Worm (Caenorhabditis elegans) whole organism, L4 larva: Measurements from ENCODE around the gene gop-3.

Experiments
- D1046.2 ChIP-seq: fragments of 200-800 bp; sonication (Bioruptor generic); IDR thresholded peaks from 2 replicates; pipeline ENCODE4 v1.3.6; 2022; ENCODE audit warnings: missing genetic modification characterization, missing compliant biosample characterization
- F26F4.8 ChIP-seq: fragments of 200-800 bp; sonication (Bioruptor generic); conservative IDR thresholded peaks from 2 replicates; pipeline ENCODE4 v1.3.6; 2022; ENCODE audit warnings: missing genetic modification characterization, missing compliant biosample characterization
- F37D6.2 ChIP-seq: sonication (generic microtip); optimal IDR thresholded peaks from 2 replicates; lab custom pipeline; 2016; ENCODE audit warnings: mild to moderate bottlenecking, missing genetic modification characterization, missing compliant biosample characterization
- F49E8.2 ChIP-seq: sonication (generic microtip); optimal IDR thresholded peaks from 2 replicates; lab custom pipeline; 2016; ENCODE audit warnings: missing compliant biosample characterization, mild to moderate bottlenecking, missing genetic modification characterization, borderline replicate concordance
- T20F7.1 ChIP-seq: fragments of 200-800 bp; sonication (Bioruptor generic); optimal IDR thresholded peaks from 2 replicates; lab custom pipeline; 2018; ENCODE audit warnings: mild to moderate bottlenecking, missing genetic modification characterization, missing compliant biosample characterization
- Y105C5A.15 ChIP-seq: fragments of 200-800 bp; sonication (Bioruptor generic); IDR thresholded peaks from 2 replicates; pipeline ENCODE4 v1.3.6; 2022; ENCODE audit warnings: missing genetic modification characterization, missing compliant biosample characterization
- Y48G9A.11 ChIP-seq: fragments of 200-800 bp; sonication (Bioruptor generic); IDR thresholded peaks from 2 replicates; pipeline ENCODE4 v1.3.6; 2022; ENCODE audit warnings: missing genetic modification reagents, missing genetic modification characterization, missing compliant biosample characterization
- Y75B8A.6 ChIP-seq: fragments of 200-800 bp; sonication (Bioruptor generic); IDR thresholded peaks from 2 replicates; pipeline ENCODE4 v1.3.6; 2022; ENCODE audit warnings: missing genetic modification reagents, missing genetic modification characterization, missing compliant biosample characterization
- ZK337.2 ChIP-seq: fragments of 200-800 bp; sonication (Bioruptor generic); IDR thresholded peaks from 2 replicates; pipeline ENCODE4 v1.3.6; 2022; ENCODE audit warnings: missing genetic modification reagents, missing genetic modification characterization, missing compliant biosample characterization
- ama-1 ChIP-seq: fragments of 150-350 bp; optimal IDR thresholded peaks from 2 replicates; lab custom pipeline; 2014; ENCODE audit warnings: inconsistent platforms, mixed read lengths
- arid-1 ChIP-seq: fragments of 200-800 bp; sonication (Bioruptor generic); conservative IDR thresholded peaks from 2 replicates; pipeline ENCODE4 v1.3.6; 2022; ENCODE audit warnings: missing genetic modification reagents, missing genetic modification characterization, missing compliant biosample characterization
- attf-4 ChIP-seq: sonication (generic microtip); optimal IDR thresholded peaks from 3 replicates; lab custom pipeline; 2017; ENCODE audit warnings: missing biosample characterization, missing genetic modification characterization
- ceh-28 ChIP-seq: fragments of 150-350 bp; optimal IDR thresholded peaks from 2 replicates; lab custom pipeline; 2014; ENCODE audit warnings: missing biosample characterization, missing genetic modification reagents, missing genetic modification characterization
- ctbp-1 ChIP-seq: fragments of 200-800 bp; sonication (Bioruptor generic); IDR thresholded peaks from 2 replicates; pipeline ENCODE4 v1.3.6; 2022; ENCODE audit warnings: missing genetic modification reagents, missing genetic modification characterization, missing compliant biosample characterization
- daf-19 ChIP-seq: fragments of 200-800 bp; sonication (Bioruptor generic); conservative IDR thresholded peaks from 2 replicates; pipeline ENCODE4 v1.3.6; 2022; ENCODE audit warnings: missing genetic modification characterization, missing compliant biosample characterization
- dmd-6 ChIP-seq: fragments of 200-800 bp; sonication (Bioruptor generic); IDR thresholded peaks from 2 replicates; pipeline ENCODE4 v1.3.6; 2022; ENCODE audit warnings: missing genetic modification reagents, missing genetic modification characterization, missing compliant biosample characterization
- dmd-9 ChIP-seq: fragments of 200-800 bp; sonication (Bioruptor generic); IDR thresholded peaks from 2 replicates; pipeline ENCODE4 v1.3.6; 2022; ENCODE audit warnings: missing genetic modification reagents, missing genetic modification characterization, missing compliant biosample characterization
- dpl-1 ChIP-seq: fragments of 150-350 bp; optimal IDR thresholded peaks from 2 replicates; lab custom pipeline; 2014; ENCODE audit warnings: missing biosample characterization, missing genetic modification reagents, missing genetic modification characterization
- gei-8 ChIP-seq: fragments of 200-800 bp; sonication (Bioruptor generic); optimal IDR thresholded peaks from 2 replicates; lab custom pipeline; 2018; ENCODE audit warnings: mild to moderate bottlenecking, missing genetic modification characterization, missing compliant biosample characterization
- hif-1 ChIP-seq, 2 experiments: sonication (generic microtip); optimal IDR thresholded peaks; 2 replicates each; lab custom pipeline; 2016 to 2017; ENCODE audit warnings: missing compliant biosample characterization in 2 of 2, missing genetic modification characterization in 2 of 2, missing genetic modification reagents in 2 of 2, missing genotype in 2 of 2, mild to moderate bottlenecking in 1 of 2
- hlh-30 ChIP-seq: sonication (generic microtip); optimal IDR thresholded peaks from 2 replicates; lab custom pipeline; 2017; ENCODE audit warnings: antibody characterized with exemption, mild to moderate bottlenecking, missing genetic modification characterization, missing compliant biosample characterization; ENCODE audit not compliant: insufficient read depth
- hmg-1.1 ChIP-seq: fragments of 200-800 bp; sonication (Bioruptor generic); IDR thresholded peaks from 2 replicates; pipeline ENCODE4 v1.3.6; 2022; ENCODE audit warnings: missing genetic modification reagents, missing genetic modification characterization, missing compliant biosample characterization
- lin-1 ChIP-seq: fragments of 200-800 bp; sonication (Bioruptor generic); IDR thresholded peaks from 2 replicates; pipeline ENCODE4 v1.3.6; 2022; ENCODE audit warnings: missing genetic modification reagents, missing genetic modification characterization, missing compliant biosample characterization
- madf-9 ChIP-seq: fragments of 200-800 bp; sonication (Bioruptor generic); conservative IDR thresholded peaks from 2 replicates; pipeline ENCODE4 v1.3.6; 2022; ENCODE audit warnings: missing genetic modification reagents, missing genetic modification characterization, missing compliant biosample characterization
- mdt-29 ChIP-seq: fragments of 200-800 bp; sonication (Bioruptor generic); IDR thresholded peaks from 2 replicates; pipeline ENCODE4 v1.3.6; 2022; ENCODE audit warnings: missing genetic modification reagents, missing genetic modification characterization, missing compliant biosample characterization
- mep-1 ChIP-seq: fragments of 150-350 bp; sonication (generic microtip); optimal IDR thresholded peaks from 3 replicates; lab custom pipeline; 2014; ENCODE audit warnings: missing biosample characterization, missing genetic modification characterization
- mes-2 ChIP-seq: sonication (generic microtip); optimal IDR thresholded peaks from 2 replicates; lab custom pipeline; 2016; ENCODE audit warnings: missing genotype, mild to moderate bottlenecking, missing genetic modification characterization, missing compliant biosample characterization; ENCODE audit not compliant: poor library complexity, severe bottlenecking
- nhr-102 ChIP-seq: sonication (generic microtip); optimal IDR thresholded peaks from 2 replicates; lab custom pipeline; 2016; ENCODE audit warnings: mild to moderate bottlenecking, missing genetic modification characterization, moderate library complexity, missing compliant biosample characterization
- nhr-111 ChIP-seq: fragments of 200-800 bp; sonication (Bioruptor generic); optimal IDR thresholded peaks from 2 replicates; lab custom pipeline; 2018; ENCODE audit warnings: mild to moderate bottlenecking, missing genetic modification characterization, missing compliant biosample characterization
- nhr-25 ChIP-seq: sonication (generic microtip); optimal IDR thresholded peaks from 2 replicates; lab custom pipeline; 2017; ENCODE audit warnings: missing genetic modification characterization, mild to moderate bottlenecking, missing compliant biosample characterization, antibody characterized with exemption, moderate library complexity, borderline replicate concordance; ENCODE audit not compliant: insufficient read depth
- nhr-28 ChIP-seq: fragments of 150-350 bp; optimal IDR thresholded peaks from 2 replicates; lab custom pipeline; 2014; ENCODE audit warnings: missing biosample characterization, missing genetic modification characterization
- nhr-76 ChIP-seq: fragments of 150-350 bp; optimal IDR thresholded peaks from 2 replicates; lab custom pipeline; 2014; ENCODE audit warnings: missing biosample characterization, missing genetic modification characterization
- set-16 ChIP-seq: fragments of 200-800 bp; sonication (Bioruptor generic); IDR thresholded peaks from 2 replicates; pipeline ENCODE4 v1.3.6; 2022; ENCODE audit warnings: missing genetic modification reagents, missing genetic modification characterization, missing compliant biosample characterization
- skn-1 ChIP-seq: fragments of 150-350 bp; optimal IDR thresholded peaks from 2 replicates; lab custom pipeline; 2014; ENCODE audit warnings: missing biosample characterization, missing genetic modification characterization
- spr-1 ChIP-seq: sonication (generic microtip); optimal IDR thresholded peaks from 2 replicates; lab custom pipeline; 2016; ENCODE audit warnings: mild to moderate bottlenecking, missing genetic modification characterization, missing compliant biosample characterization
- tra-1 ChIP-seq: fragments of 200-800 bp; sonication (Bioruptor generic); IDR thresholded peaks from 2 replicates; pipeline ENCODE4 v1.3.6; 2022; ENCODE audit warnings: missing genetic modification reagents, missing genetic modification characterization, missing compliant biosample characterization
- unc-39 ChIP-seq: sonication (generic microtip); optimal IDR thresholded peaks from 2 replicates; lab custom pipeline; 2017; ENCODE audit warnings: missing biosample characterization, missing genetic modification characterization
- unc-62 ChIP-seq, 3 experiments: fragments of 150-350 bp in 1 of 3; sonication (generic microtip); optimal IDR thresholded peaks in 2 of 3; peaks in 1 of 3; 1 replicate in 1 of 3; 2 replicates in 2 of 3; lab custom pipeline; 2014 to 2017; ENCODE audit warnings: missing biosample characterization in 3 of 3, missing genetic modification characterization in 3 of 3, missing genetic modification reagents in 3 of 3, missing genotype in 1 of 3
- vab-7 ChIP-seq: fragments of 200-800 bp; sonication (Bioruptor generic); IDR thresholded peaks from 2 replicates; pipeline ENCODE4 v1.3.6; 2022; ENCODE audit warnings: missing genetic modification reagents, missing genetic modification characterization, missing compliant biosample characterization
- zag-1 ChIP-seq: fragments of 150-350 bp; optimal IDR thresholded peaks from 2 replicates; lab custom pipeline; 2014; ENCODE audit warnings: missing biosample characterization, missing genetic modification characterization
- zip-11 ChIP-seq: fragments of 200-800 bp; sonication (Bioruptor generic); IDR thresholded peaks from 2 replicates; pipeline ENCODE4 v1.3.6; 2022; ENCODE audit warnings: missing genetic modification characterization, missing compliant biosample characterization
- zip-2 ChIP-seq: fragments of 150-350 bp; optimal IDR thresholded peaks from 2 replicates; lab custom pipeline; 2014; ENCODE audit warnings: missing biosample characterization, missing genetic modification characterization
- ztf-11 ChIP-seq: fragments of 150-350 bp; optimal IDR thresholded peaks from 2 replicates; lab custom pipeline; 2014; ENCODE audit warnings: missing biosample characterization, missing genetic modification characterization

Gene gop-3

ce11 chrIII:5211137-5211648 is 49.3 kb upstream of the gop-3 start (continued):
- TF ChIP-seq Y105C5A.15 (0 out of 2 replicates have a peak, but pooled peaks have one; percentile 36), nhr-111 (GFP tag; lab: Kevin White, UChicago) (peak; percentile 35), hlh-30 (tag; lab: Kevin White, UChicago) (peak; percentile 56), mes-2 (tag; lab: Kevin White, UChicago) (peak; percentile 23), dmd-6 (GFP tag; lab: Robert Waterston, UW) (peak; percentile 74), Y48G9A.11 (GFP tag; lab: Robert Waterston, UW) (peak; percentile 70; the same call in 1 of the 2 replicates), mdt-29 (peak; percentile 76), D1046.2 (GFP tag; lab: Robert Waterston, UW) (0 out of 2 replicates have a peak, but pooled peaks have one; percentile 49), arid-1 (peak; percentile 82; the same call in 1 of the 2 replicates), T20F7.1 (GFP tag; lab: Kevin White, UChicago) (peak; percentile 52), zip-11 (GFP tag; lab: Robert Waterston, UW) (0 out of 2 replicates have a peak, but pooled peaks have one; percentile 68), gei-8 (GFP tag; lab: Kevin White, UChicago) (peak; percentile 37), ZK337.2 (GFP tag; lab: Robert Waterston, UW) (peak; percentile 47; the same call in 1 of the 2 replicates), tra-1 (peak; percentile 73; the same call in 1 of the 2 replicates)

- TF ChIP-seq unc-62 (GFP tag; optimal IDR thresholded peaks at IDR 0.05 in 1 of 2; lab: Kevin White, UChicago) (peak in 1 of 2 experiments; percentile 90), unc-62 (tag; optimal IDR thresholded peaks at IDR 0.05; lab: Kevin White, UChicago) (no peak), nhr-76 (tag; lab: Kevin White, UChicago) (no peak), Y75B8A.6 (GFP tag; lab: Robert Waterston, UW) (no peak), F37D6.2 (no peak), nhr-28 (tag; lab: Kevin White, UChicago) (no peak)
Observed at ce11 chrIII:5214162-5214561, 46.3 kb upstream of the gop-3 start.

ce11 chrIII:5215375-5215774 is 45.1 kb upstream of the gop-3 start, which contains the start of gene ZC155.4:
TSS of gene ZC155.4 (minus strand) at chrIII:5215475.
- TF ChIP-seq attf-4 (tag; lab: Kevin White, UChicago) (no peak), daf-19 (GFP tag; lab: Robert Waterston, UW) (no peak), nhr-102 (tag; lab: Kevin White, UChicago) (no peak), hif-1 (tag; optimal IDR thresholded peaks at IDR 0.05; lab: Kevin White, UChicago) (no peak), dmd-9 (GFP tag; lab: Robert Waterston, UW) (no peak), nhr-25 (tag; lab: Kevin White, UChicago) (no peak), ctbp-1 (GFP tag; lab: Robert Waterston, UW) (no peak), zag-1 (tag; lab: Kevin White, UChicago) (no peak), mep-1 (no peak), hmg-1.1 (GFP tag; lab: Robert Waterston, UW) (no peak), zip-2 (tag; lab: Kevin White, UChicago) (no peak), T20F7.1 (GFP tag; lab: Kevin White, UChicago) (no peak), skn-1 (tag; lab: Kevin White, UChicago) (no peak), vab-7 (no peak)

ce11 chrIII:5217511-5217910 is 43.0 kb upstream of the gop-3 start, which contains the start of gene cutl-19:
TSS of gene cutl-19 (minus strand) at chrIII:5217611.
- TF ChIP-seq ztf-11 (tag; lab: Kevin White, UChicago) (no peak), F26F4.8 (GFP tag; lab: Robert Waterston, UW) (no peak), hmg-1.1 (GFP tag; lab: Robert Waterston, UW) (no peak), ceh-28 (tag; lab: Kevin White, UChicago) (no peak), unc-39 (tag; lab: Kevin White, UChicago) (no peak), D1046.2 (GFP tag; lab: Robert Waterston, UW) (no peak), F49E8.2 (no peak), F37D6.2 (no peak), dpl-1 (GFP tag; lab: Kevin White, UChicago) (no peak), lin-1 (GFP tag; lab: Robert Waterston, UW) (no peak), set-16 (no peak), spr-1 (tag; lab: Kevin White, UChicago) (no peak), tra-1 (no peak), madf-9 (no peak), ama-1 (lab: Kevin White, UChicago) (no peak)
